Worm (Caenorhabditis elegans) whole organism, early embryonic: ENCODE data around the gene F25B5.3.
A peak's percentile ranks its signal among the peaks of the same experiment; 100 is the strongest.

Experiments used
- F13C5.2 ChIP-seq: sonication (generic microtip); optimal IDR thresholded peaks from 2 replicates; lab custom pipeline; 2017; ENCODE audit warnings: mild to moderate bottlenecking, missing genetic modification characterization, inconsistent platforms, missing compliant biosample characterization
- pes-1 ChIP-seq: fragments of 200-800 bp; sonication (Bioruptor generic); IDR thresholded peaks from 2 replicates; pipeline ENCODE4 v1.3.6; 2022; ENCODE audit warnings: missing genetic modification reagents, missing genetic modification characterization, missing compliant biosample characterization

DNA sequence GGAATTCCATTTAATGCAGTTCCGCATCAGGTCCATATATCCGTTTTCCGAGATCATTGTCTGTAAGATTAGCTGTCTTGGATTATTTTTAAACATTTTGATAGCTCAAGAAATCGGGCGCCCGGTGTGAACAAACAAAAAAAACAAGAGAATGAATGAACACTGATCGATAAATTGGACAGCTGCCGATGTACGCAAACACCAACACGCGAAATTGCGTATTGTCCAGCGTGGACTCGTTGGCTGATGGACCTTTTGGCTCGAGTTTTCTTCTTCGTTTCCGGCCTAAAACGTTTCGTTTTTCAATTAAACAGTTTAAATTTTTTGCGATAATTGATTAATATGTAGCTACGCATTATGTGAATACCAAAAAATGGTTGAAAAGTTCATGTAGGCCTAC, 42.6 kb upstream of the F25B5.3 start, which contains the start of gene dpff-1:
- TF ChIP-seq pes-1 (GFP tag; lab: Robert Waterston, UW) (no peak), F13C5.2 (tag; lab: Kevin White, UChicago) (peak; percentile 23)
